Worm (Caenorhabditis elegans) whole organism, L2 larva: ENCODE data around the gene F46C5.9.
A peak's percentile ranks its signal among the peaks of the same experiment; 100 is the strongest.

ENCODE experiments used
- aly-2 ChIP-seq: fragments of 150-350 bp; optimal IDR thresholded peaks from 2 replicates; lab custom pipeline; 2014; ENCODE audit warnings: missing biosample characterization, missing genetic modification characterization
- elt-3 ChIP-seq: sonication (generic microtip); optimal IDR thresholded peaks from 2 replicates; lab custom pipeline; 2017; ENCODE audit warnings: missing biosample characterization, missing genetic modification characterization
- nhr-129 ChIP-seq: fragments of 150-350 bp; optimal IDR thresholded peaks from 2 replicates; lab custom pipeline; 2014; ENCODE audit warnings: missing biosample characterization, missing genetic modification characterization
- nhr-237 ChIP-seq: fragments of 150-350 bp; optimal IDR thresholded peaks from 2 replicates; lab custom pipeline; 2014; ENCODE audit warnings: missing biosample characterization, missing genetic modification characterization
- unc-62 ChIP-seq: fragments of 150-350 bp; optimal IDR thresholded peaks from 2 replicates; lab custom pipeline; 2014; ENCODE audit warnings: missing biosample characterization, missing genetic modification reagents, missing genetic modification characterization
- ztf-11 ChIP-seq: sonication (generic microtip); optimal IDR thresholded peaks from 2 replicates; lab custom pipeline; 2017; ENCODE audit warnings: missing biosample characterization, missing genetic modification characterization
- ztf-4 ChIP-seq: fragments of 150-350 bp; optimal IDR thresholded peaks from 2 replicates; lab custom pipeline; 2014; ENCODE audit warnings: missing biosample characterization, missing genetic modification characterization

DNA sequence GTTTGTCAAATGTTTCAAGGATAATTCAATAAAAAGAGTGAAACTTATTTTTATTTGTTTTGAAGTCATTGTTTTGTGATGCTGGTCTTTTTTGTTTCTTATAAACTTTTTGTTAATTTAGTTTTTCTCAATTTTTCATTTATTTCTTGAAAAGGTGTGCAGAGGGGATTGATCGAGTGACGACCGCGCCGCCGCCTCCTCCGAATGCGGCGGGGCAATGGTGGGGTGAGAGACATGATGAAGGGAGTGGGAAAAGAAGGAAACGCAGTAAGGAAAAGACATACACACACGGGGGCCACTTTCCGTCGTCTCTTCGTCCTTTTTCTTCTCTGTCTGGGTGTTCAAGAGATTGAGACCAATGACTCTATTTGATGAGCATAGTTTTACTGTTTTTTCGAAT, 41.2 kb downstream of the F46C5.9 start:
- TF ChIP-seq nhr-237 (tag; lab: Kevin White, UChicago) (no peak), elt-3 (no peak), ztf-11 (no peak), unc-62 (GFP tag; lab: Kevin White, UChicago) (no peak), aly-2 (tag; lab: Kevin White, UChicago) (no peak), ztf-4 (tag; lab: Kevin White, UChicago) (no peak), nhr-129 (tag; lab: Kevin White, UChicago) (peak; percentile 5)
